Fruit fly (Drosophila melanogaster): ENCODE results near the gene CG46339.

The CG46339 gene

dm6 chr3R:26968823-26969638 is 53.5 kb downstream of the CG46339 start (continued):
- TF ChIP-seq Max (GFP tag; optimal IDR thresholded peaks at IDR 0.05) (no peak), Nf-YB (GFP tag; optimal IDR thresholded peaks at IDR 0.05) (peak; percentile 43), Spps (tag; optimal IDR thresholded peaks at IDR 0.05) (no peak), amos (GFP tag; IDR thresholded peaks at IDR 0.05; ENCODE audit: partially characterized antibody) (no peak), CG10366 (GFP tag; IDR thresholded peaks at IDR 0.05) (no peak), Hsf (GFP tag; optimal IDR thresholded peaks at IDR 0.05) (no peak), NC2β (GFP tag; optimal IDR thresholded peaks at IDR 0.05) (no peak), ssp (GFP tag; IDR thresholded peaks at IDR 0.05) (no peak), CG11695 (GFP tag; IDR thresholded peaks at IDR 0.05) (no peak), Oli (tag; optimal IDR thresholded peaks at IDR 0.05) (peak; percentile 37), kni (GFP tag; optimal IDR thresholded peaks at IDR 0.05) (no peak), CG6175 (GFP tag; IDR thresholded peaks at IDR 0.05) (no peak), CG31365 (tag; optimal IDR thresholded peaks at IDR 0.05) (no peak), CG31224 (GFP tag; IDR thresholded peaks at IDR 0.05) (peak; percentile 76), CG11085 (GFP tag; IDR thresholded peaks at IDR 0.05) (no peak), crc (GFP tag; optimal IDR thresholded peaks at IDR 0.05) (no peak), CG12769 (tag; optimal IDR thresholded peaks at IDR 0.05) (peak; percentile 80), CG17361 (GFP tag; IDR thresholded peaks at IDR 0.05) (peak; percentile 52; the same call in 2 of the 3 replicates), CG43689 (GFP tag; IDR thresholded peaks at IDR 0.05) (no peak), CG4854 (GFP tag; optimal IDR thresholded peaks at IDR 0.05) (no peak), Usf (GFP tag; optimal IDR thresholded peaks at IDR 0.05) (no peak), Mes4 (GFP tag; optimal IDR thresholded peaks at IDR 0.05) (no peak), fd3F (GFP tag; optimal IDR thresholded peaks at IDR 0.05) (no peak), NC2α (GFP tag; optimal IDR thresholded peaks at IDR 0.05) (no peak), schlank (tag; optimal IDR thresholded peaks at IDR 0.05) (no peak), CG10209 (GFP tag; optimal IDR thresholded peaks at IDR 0.05) (no peak), peb (GFP tag; IDR thresholded peaks at IDR 0.05) (no peak), CG3281 (GFP tag; optimal IDR thresholded peaks at IDR 0.05) (no peak), bcd (GFP tag; optimal IDR thresholded peaks at IDR 0.05) (no peak), shn (GFP tag; optimal IDR thresholded peaks at IDR 0.05) (no peak), CG5180 (GFP tag; optimal IDR thresholded peaks at IDR 0.05) (no peak), so (GFP tag; IDR thresholded peaks at IDR 0.05) (no peak), HLH3B (GFP tag; IDR thresholded peaks at IDR 0.05) (no peak), ac (GFP tag; optimal IDR thresholded peaks at IDR 0.05) (no peak), otp (GFP tag; IDR thresholded peaks at IDR 0.05) (no peak), CG7928 (GFP tag; optimal IDR thresholded peaks at IDR 0.05) (no peak), CG17829 (tag; optimal IDR thresholded peaks at IDR 0.05) (peak; percentile 11), Six4 (GFP tag; optimal IDR thresholded peaks at IDR 0.05) (no peak), Aef1 (GFP tag; IDR thresholded peaks at IDR 0.05) (no peak), CG9817 (tag; optimal IDR thresholded peaks at IDR 0.05) (no peak), pho (GFP tag; optimal IDR thresholded peaks at IDR 0.05) (no peak), CG7839 (tag; optimal IDR thresholded peaks at IDR 0.05) (peak; percentile 37), Atf3 (GFP tag; optimal IDR thresholded peaks at IDR 0.05) (no peak), ro (GFP tag; IDR thresholded peaks at IDR 0.05) (no peak), CG17359 (tag; optimal IDR thresholded peaks at IDR 0.05) (no peak), CG4404 (GFP tag; IDR thresholded peaks at IDR 0.05) (no peak), D (optimal IDR thresholded peaks at IDR 0.05) (no peak), D (GFP tag; optimal IDR thresholded peaks at IDR 0.05) (no peak), gsb (GFP tag; IDR thresholded peaks at IDR 0.05) (peak; percentile 46; the same call in 1 of the 2 replicates), Hmr (GFP tag; optimal IDR thresholded peaks at IDR 0.05) (peak; percentile 5), unc-4 (GFP tag; IDR thresholded peaks at IDR 0.05; ENCODE audit: partially characterized antibody) (no peak)
